Fruit fly (Drosophila melanogaster) whole organism, prepupa: Measurements from ENCODE around the gene Kdm3.

Source experiments
- Blimp-1 ChIP-seq: fragments of 200-800 bp; sonication (Bioruptor generic); optimal IDR thresholded peaks from 3 replicates; lab custom pipeline; 2017; ENCODE audit warnings: missing biosample characterization, missing genetic modification characterization, mild to moderate bottlenecking, moderate library complexity, missing genetic modification reagents
- CG10631 ChIP-seq: fragments of 200-800 bp; sonication (Bioruptor generic); optimal IDR thresholded peaks from 2 replicates; lab custom pipeline; 2016; ENCODE audit warnings: missing biosample characterization, missing genetic modification characterization
- CG10669 ChIP-seq: fragments of 200-800 bp; sonication (Bioruptor generic); optimal IDR thresholded peaks from 3 replicates; lab custom pipeline; 2018; ENCODE audit warnings: missing biosample characterization, mild to moderate bottlenecking, missing genetic modification characterization, moderate library complexity
- CG11762 ChIP-seq: fragments of 200-800 bp; sonication (Bioruptor generic); optimal IDR thresholded peaks from 3 replicates; lab custom pipeline; 2016; ENCODE audit warnings: missing biosample characterization, missing genetic modification characterization; ENCODE audit not compliant: insufficient read depth
- CG11902 ChIP-seq: fragments of 200-800 bp; sonication (Bioruptor generic); optimal IDR thresholded peaks from 3 replicates; lab custom pipeline; 2016; ENCODE audit warnings: missing biosample characterization, missing genetic modification characterization
- CG15336 ChIP-seq: fragments of 200-800 bp; sonication (Bioruptor generic); IDR thresholded peaks from 2 replicates; pipeline ENCODE4 v1.3.6; 2022; ENCODE audit warnings: missing biosample characterization, missing genetic modification characterization
- CG16779 ChIP-seq: fragments of 200-800 bp; sonication (Bioruptor generic); optimal IDR thresholded peaks from 3 replicates; lab custom pipeline; 2017; ENCODE audit warnings: missing biosample characterization, mild to moderate bottlenecking, missing genetic modification characterization
- CG3032 ChIP-seq: fragments of 200-800 bp; optimal IDR thresholded peaks from 2 replicates; lab custom pipeline; 2019; ENCODE audit warnings: missing biosample characterization, mild to moderate bottlenecking, missing genetic modification characterization, moderate library complexity
- CG31627 ChIP-seq: fragments of 200-800 bp; sonication (Bioruptor generic); optimal IDR thresholded peaks from 3 replicates; lab custom pipeline; 2016; ENCODE audit warnings: missing biosample characterization, missing genetic modification characterization
- CG32006 ChIP-seq: fragments of 200-800 bp; sonication (Bioruptor generic); optimal IDR thresholded peaks from 3 replicates; lab custom pipeline; 2017; ENCODE audit warnings: missing biosample characterization, mild to moderate bottlenecking, missing genetic modification characterization
- CG3919 ChIP-seq: fragments of 200-800 bp; sonication (Bioruptor generic); optimal IDR thresholded peaks from 3 replicates; lab custom pipeline; 2016; ENCODE audit warnings: missing biosample characterization, missing genetic modification characterization
- CG6163 ChIP-seq: fragments of 200-800 bp; sonication (Bioruptor generic); IDR thresholded peaks from 3 replicates; pipeline ENCODE4 v1.3.6; 2022; ENCODE audit warnings: missing biosample characterization, missing genetic modification characterization
- CG6276 ChIP-seq: fragments of 200-800 bp; sonication (Bioruptor generic); optimal IDR thresholded peaks from 2 replicates; lab custom pipeline; 2017; ENCODE audit warnings: missing biosample characterization, mild to moderate bottlenecking, missing genetic modification characterization
- CG6792 ChIP-seq: fragments of 200-800 bp; sonication (Bioruptor generic); optimal IDR thresholded peaks from 3 replicates; lab custom pipeline; 2016; ENCODE audit warnings: missing biosample characterization, missing genetic modification characterization
- CG6808 ChIP-seq: fragments of 200-800 bp; sonication (Bioruptor generic); optimal IDR thresholded peaks from 3 replicates; lab custom pipeline; 2017; ENCODE audit warnings: missing biosample characterization, missing genetic modification characterization, mild to moderate bottlenecking, moderate library complexity, missing genetic modification reagents
- CG6854 ChIP-seq: fragments of 200-800 bp; sonication (Bioruptor generic); optimal IDR thresholded peaks from 2 replicates; lab custom pipeline; 2017; ENCODE audit warnings: missing biosample characterization, mild to moderate bottlenecking, missing genetic modification characterization
- CG7368 ChIP-seq: fragments of 200-800 bp; sonication (Bioruptor generic); optimal IDR thresholded peaks from 3 replicates; lab custom pipeline; 2016; ENCODE audit warnings: missing biosample characterization, missing genetic modification characterization
- CG8119 ChIP-seq: fragments of 200-800 bp; sonication (Bioruptor generic); IDR thresholded peaks from 3 replicates; pipeline ENCODE4 v1.3.6; 2022; ENCODE audit warnings: missing biosample characterization, missing genetic modification characterization
- CG8319 ChIP-seq: fragments of 200-800 bp; sonication (Bioruptor generic); optimal IDR thresholded peaks from 3 replicates; lab custom pipeline; 2016; ENCODE audit warnings: missing biosample characterization, missing genetic modification characterization
- CG8632 ChIP-seq: fragments of 200-800 bp; sonication (Bioruptor generic); optimal IDR thresholded peaks from 3 replicates; lab custom pipeline; 2016; ENCODE audit warnings: missing biosample characterization, missing genetic modification characterization
- CG9139 ChIP-seq: fragments of 200-800 bp; sonication (Bioruptor generic); optimal IDR thresholded peaks from 3 replicates; lab custom pipeline; 2017; ENCODE audit warnings: missing biosample characterization, mild to moderate bottlenecking, missing genetic modification characterization
- Eip78C ChIP-seq: fragments of 200-800 bp; sonication (Bioruptor generic); peaks from one replicate; lab custom pipeline; 2016; ENCODE audit warnings: missing biosample characterization, missing genetic modification characterization
- Eip93F ChIP-seq: fragments of 200-800 bp; sonication (Bioruptor generic); optimal IDR thresholded peaks from 2 replicates; lab custom pipeline; 2016; ENCODE audit warnings: missing biosample characterization, mild to moderate bottlenecking, missing genetic modification characterization
- Ets21C ChIP-seq: fragments of 200-800 bp; sonication (Bioruptor generic); optimal IDR thresholded peaks from 3 replicates; lab custom pipeline; 2016; ENCODE audit warnings: missing biosample characterization, missing genetic modification characterization
- Ets96B ChIP-seq: fragments of 200-800 bp; optimal IDR thresholded peaks from 2 replicates; lab custom pipeline; 2019; ENCODE audit warnings: missing biosample characterization, mild to moderate bottlenecking, missing genetic modification characterization, moderate library complexity
- Gug ChIP-seq: fragments of 200-800 bp; sonication (Bioruptor generic); IDR thresholded peaks from 2 replicates; pipeline ENCODE4 v1.3.6; 2022; ENCODE audit warnings: missing biosample characterization, missing genetic modification characterization
- Hr38 ChIP-seq: sonication (Bioruptor generic); optimal IDR thresholded peaks from 2 replicates; lab custom pipeline; 2016; ENCODE audit warnings: missing biosample characterization, missing genetic modification characterization
- Hr39 ChIP-seq: fragments of 200-800 bp; sonication (Bioruptor generic); optimal IDR thresholded peaks from 2 replicates; lab custom pipeline; 2016; ENCODE audit warnings: missing biosample characterization, missing genetic modification characterization
- Hr4 ChIP-seq: fragments of 200-800 bp; sonication (Bioruptor generic); optimal IDR thresholded peaks from 3 replicates; lab custom pipeline; 2016; ENCODE audit warnings: missing biosample characterization, missing genetic modification characterization
- Lpt ChIP-seq: fragments of 200-800 bp; sonication (Bioruptor generic); optimal IDR thresholded peaks from 3 replicates; lab custom pipeline; 2016; ENCODE audit warnings: missing biosample characterization, missing genetic modification characterization
- Met ChIP-seq: fragments of 200-800 bp; sonication (Bioruptor generic); optimal IDR thresholded peaks from 3 replicates; lab custom pipeline; 2016; ENCODE audit warnings: missing biosample characterization, missing genetic modification characterization
- OdsH ChIP-seq: fragments of 200-800 bp; sonication (Bioruptor generic); optimal IDR thresholded peaks from 3 replicates; lab custom pipeline; 2016; ENCODE audit warnings: missing biosample characterization, missing genetic modification characterization
- Sox14 ChIP-seq: fragments of 200-800 bp; sonication (Bioruptor generic); optimal IDR thresholded peaks from 3 replicates; lab custom pipeline; 2016; ENCODE audit warnings: missing biosample characterization, missing genetic modification characterization
- Sox15 ChIP-seq: fragments of 200-800 bp; sonication (Bioruptor generic); optimal IDR thresholded peaks from 3 replicates; lab custom pipeline; 2016; ENCODE audit warnings: missing biosample characterization, missing genetic modification characterization
- achi ChIP-seq: fragments of 200-800 bp; sonication (Bioruptor generic); optimal IDR thresholded peaks from 3 replicates; lab custom pipeline; 2016; ENCODE audit warnings: missing biosample characterization, missing genetic modification characterization
- acj6 ChIP-seq: fragments of 200-800 bp; sonication (Bioruptor generic); optimal IDR thresholded peaks from 3 replicates; lab custom pipeline; 2016; ENCODE audit warnings: missing biosample characterization, missing genetic modification characterization
- cyc ChIP-seq: fragments of 200-800 bp; sonication (Bioruptor generic); optimal IDR thresholded peaks from 3 replicates; lab custom pipeline; 2016; ENCODE audit warnings: missing biosample characterization, missing genetic modification characterization
- eg ChIP-seq: fragments of 200-800 bp; sonication (Bioruptor generic); IDR thresholded peaks from 3 replicates; pipeline ENCODE4 v1.3.6; 2022; ENCODE audit warnings: missing biosample characterization, missing genetic modification characterization
- esn ChIP-seq: fragments of 200-800 bp; sonication (Bioruptor generic); optimal IDR thresholded peaks from 2 replicates; lab custom pipeline; 2016; ENCODE audit warnings: missing biosample characterization, mild to moderate bottlenecking, missing genetic modification characterization, moderate library complexity
- fkh ChIP-seq: fragments of 200-800 bp; sonication (Bioruptor generic); optimal IDR thresholded peaks from 3 replicates; lab custom pipeline; 2017; ENCODE audit warnings: missing biosample characterization, mild to moderate bottlenecking, missing genetic modification characterization, moderate library complexity
- lz ChIP-seq: fragments of 200-800 bp; sonication (Bioruptor generic); optimal IDR thresholded peaks from 3 replicates; lab custom pipeline; 2016; ENCODE audit warnings: missing biosample characterization, missing genetic modification characterization
- salr ChIP-seq, 2 experiments: fragments of 200-800 bp; sonication (Bioruptor generic); optimal IDR thresholded peaks; 3 replicates each; lab custom pipeline; 2016 to 2018; ENCODE audit warnings: missing biosample characterization in 2 of 2, missing genetic modification characterization in 2 of 2, mild to moderate bottlenecking in 1 of 2
- spab ChIP-seq: fragments of 200-800 bp; sonication (Bioruptor generic); optimal IDR thresholded peaks from 2 replicates; lab custom pipeline; 2017; ENCODE audit warnings: missing biosample characterization, mild to moderate bottlenecking, missing genetic modification characterization, missing genetic modification reagents
- ss ChIP-seq, 2 experiments: fragments of 200-800 bp; sonication (Bioruptor generic); optimal IDR thresholded peaks; 2 replicates in 1 of 2; 3 replicates in 1 of 2; lab custom pipeline; 2017 to 2018; ENCODE audit warnings: mild to moderate bottlenecking in 2 of 2, missing biosample characterization in 2 of 2, missing genetic modification characterization in 2 of 2, moderate library complexity in 1 of 2
- svp ChIP-seq: fragments of 200-800 bp; sonication (Bioruptor generic); peaks from one replicate; lab custom pipeline; 2016; ENCODE audit warnings: missing biosample characterization, missing genetic modification characterization
- topi ChIP-seq: fragments of 200-800 bp; sonication (Bioruptor generic); optimal IDR thresholded peaks from 3 replicates; lab custom pipeline; 2016; ENCODE audit warnings: missing biosample characterization, missing genetic modification characterization
- vri ChIP-seq: fragments of 200-800 bp; sonication (Bioruptor generic); optimal IDR thresholded peaks from 3 replicates; lab custom pipeline; 2016; ENCODE audit warnings: missing biosample characterization, mild to moderate bottlenecking, missing genetic modification characterization

Gene Kdm3

DNA sequence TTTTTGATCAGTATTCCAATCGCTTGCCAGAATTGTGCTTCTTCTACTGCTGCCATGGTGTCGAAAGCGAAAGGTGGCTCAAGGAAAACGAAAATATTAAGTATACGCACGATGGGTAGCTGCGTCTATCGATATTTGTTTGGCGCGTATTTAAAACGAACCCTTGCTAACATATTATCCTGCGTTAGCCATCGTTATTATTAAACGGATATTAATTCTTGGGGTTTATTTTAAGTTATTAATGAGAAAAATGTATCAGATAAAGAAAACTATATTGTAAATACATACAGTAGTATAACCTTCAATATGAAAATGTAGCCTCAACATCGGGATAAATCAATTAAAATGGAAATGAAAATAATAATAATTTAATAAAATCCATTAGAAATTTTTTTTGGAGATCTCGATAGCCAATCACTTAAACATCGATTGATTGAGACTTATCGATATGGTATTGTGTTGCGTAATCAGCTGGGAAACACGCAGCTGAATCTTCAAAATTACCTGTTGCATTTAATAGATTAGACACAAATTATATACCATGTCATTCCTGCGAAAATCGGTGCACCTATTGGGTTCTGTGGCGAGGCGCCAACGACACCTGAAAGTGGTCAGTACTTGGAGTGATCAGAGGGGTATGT, 39.6 kb downstream of the Kdm3 start, which contains the start of the genes CG9386 and BckdhA (continued):
- TF ChIP-seq CG6808 (GFP tag; lab: Kevin White, UChicago) = no peak
- no peak for TF ChIP-seq CG11762
- TF ChIP-seq Hr4 (GFP tag; lab: Kevin White, UChicago) = no peak
- TF ChIP-seq cyc (GFP tag; lab: Kevin White, UChicago) = peak; percentile 38
- TF ChIP-seq CG9139 (GFP tag; lab: Kevin White, UChicago) = no peak
- peak; percentile 36 for TF ChIP-seq CG6792 (GFP tag; lab: Kevin White, UChicago)
- no peak for TF ChIP-seq CG32006 (GFP tag; lab: Kevin White, UChicago)
- TF ChIP-seq CG3032 = peak; percentile 27
- TF ChIP-seq Hr38 = no peak
- no peak for TF ChIP-seq Sox15
- TF ChIP-seq CG6163 = no peak
- no peak; the same call in 1 of the 2 replicates for TF ChIP-seq Gug
- no peak for TF ChIP-seq CG6854 (GFP tag; lab: Kevin White, UChicago)
- no peak for TF ChIP-seq CG11902
- TF ChIP-seq Hr39 (GFP tag; lab: Kevin White, UChicago) = peak; percentile 44
- peak; percentile 58 for TF ChIP-seq CG31627 (GFP tag; lab: Kevin White, UChicago)
- peak; percentile 25 for TF ChIP-seq Sox14 (GFP tag; lab: Kevin White, UChicago)
- TF ChIP-seq Ets21C = peak; percentile 30
- peak; percentile 39 for TF ChIP-seq acj6 (GFP tag; lab: Kevin White, UChicago)
- peak; percentile 67 for TF ChIP-seq esn (GFP tag; lab: Kevin White, UChicago)
- TF ChIP-seq CG3919 (GFP tag; lab: Kevin White, UChicago) = peak; percentile 55
- no peak for TF ChIP-seq Blimp-1
- TF ChIP-seq spab (GFP tag; lab: Kevin White, UChicago) = no peak
- no peak for TF ChIP-seq OdsH
- TF ChIP-seq ss (GFP tag; optimal IDR thresholded peaks at IDR 0.05; lab: Kevin White, UChicago) = no peak
- peak; percentile 54 for TF ChIP-seq CG10631 (GFP tag; lab: Kevin White, UChicago)
- TF ChIP-seq fkh = no peak
- no peak for TF ChIP-seq Met (GFP tag; lab: Kevin White, UChicago)
- no peak for TF ChIP-seq CG6276
- no peak for TF ChIP-seq CG8119
- peak; percentile 40 for TF ChIP-seq achi (GFP tag; lab: Kevin White, UChicago)
- no peak for TF ChIP-seq CG8632 (GFP tag; lab: Kevin White, UChicago)
- TF ChIP-seq CG8319 (GFP tag; lab: Kevin White, UChicago) = no peak
- peak; percentile 22; the same call in 1 of the 3 replicates for TF ChIP-seq eg (GFP tag; lab: Robert Waterston, UW)
- peak; percentile 46 for TF ChIP-seq lz (GFP tag; lab: Kevin White, UChicago)
- TF ChIP-seq salr (GFP tag; optimal IDR thresholded peaks at IDR 0.05; lab: Kevin White, UChicago) = no peak
- TF ChIP-seq CG7368 = no peak
- TF ChIP-seq topi (GFP tag; lab: Kevin White, UChicago) = peak; percentile 38

DNA sequence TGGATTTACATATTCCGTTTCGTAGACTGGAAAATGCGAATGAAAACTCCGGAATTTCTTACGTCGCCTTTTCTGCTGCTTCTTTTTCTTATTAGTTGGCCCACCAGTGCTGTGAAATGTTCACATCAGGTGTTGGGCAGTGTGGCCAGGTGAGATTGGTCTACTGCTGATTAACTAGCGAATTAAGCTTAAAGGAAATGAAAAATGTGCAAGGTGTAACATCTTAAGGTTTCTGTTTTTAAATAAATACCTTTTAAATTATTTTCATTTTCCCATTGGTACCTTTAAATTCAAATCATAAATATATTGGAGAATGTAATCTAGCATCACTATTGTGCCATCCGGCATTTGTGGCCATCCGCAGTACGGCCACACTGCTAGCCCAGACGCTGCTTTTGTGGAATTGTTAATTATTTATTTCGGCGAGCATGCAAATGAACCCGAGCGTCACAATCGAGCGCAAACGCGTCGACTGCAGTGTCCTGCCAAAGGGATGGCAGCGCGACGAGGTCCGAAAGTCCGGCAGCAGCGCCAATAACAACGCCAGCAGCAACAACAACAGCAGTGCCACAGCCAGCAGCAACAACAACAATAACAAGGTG, 43.7 kb downstream of the Kdm3 start, which contains the start of the genes AP-1mu and MBD-like:
Gene AP-1mu (minus strand): TSS at position 113 of the 602 bp plus-strand sequence.
Gene MBD-like (plus strand): TSS at position 348 of the 602 bp plus-strand sequence.
- TF ChIP-seq Ets96B (tag; lab: Kevin White, UChicago) (peak; percentile 41), Sox14 (GFP tag; lab: Kevin White, UChicago) (peak; percentile 78), CG8632 (GFP tag; lab: Kevin White, UChicago) (no peak), fkh (no peak), CG6854 (GFP tag; lab: Kevin White, UChicago) (no peak), topi (GFP tag; lab: Kevin White, UChicago) (peak; percentile 67), CG11762 (no peak), Gug (no peak; the same call in 1 of the 2 replicates), CG15336 (GFP tag; lab: Robert Waterston, UW) (0 out of 2 replicates have a peak, but pooled peaks have one; percentile 13), Ets21C (no peak), vri (GFP tag; lab: Kevin White, UChicago) (peak; percentile 52), CG3919 (GFP tag; lab: Kevin White, UChicago) (peak; percentile 67), spab (GFP tag; lab: Kevin White, UChicago) (no peak), CG8319 (GFP tag; lab: Kevin White, UChicago) (no peak), CG3032 (peak; percentile 68), CG16779 (no peak), Hr38 (no peak), CG31627 (GFP tag; lab: Kevin White, UChicago) (peak; percentile 82), svp (GFP tag; lab: Kevin White, UChicago) (no peak), Lpt (GFP tag; lab: Kevin White, UChicago) (no peak), Eip93F (GFP tag; lab: Kevin White, UChicago) (no peak), Eip78C (GFP tag; lab: Kevin White, UChicago) (no peak), CG6163 (0 out of 3 replicates have a peak, but pooled peaks have one; percentile 36), CG10669 (GFP tag; lab: Kevin White, UChicago) (no peak), CG7368 (no peak), CG11902 (peak; percentile 42), cyc (GFP tag; lab: Kevin White, UChicago) (peak; percentile 75)
